Worm (Caenorhabditis elegans) whole organism, young adult: Measurements from ENCODE around the gene idpp-8.

Experiments
- F49E8.2 ChIP-seq: sonication (generic microtip); optimal IDR thresholded peaks from 3 replicates; lab custom pipeline; 2017; ENCODE audit warnings: missing genetic modification characterization, mild to moderate bottlenecking, missing compliant biosample characterization, antibody characterized with exemption, moderate library complexity; ENCODE audit not compliant: insufficient read depth
- lin-35 ChIP-seq, 3 experiments: fragments of 150-350 bp in 2 of 3; sonication (generic microtip) in 1 of 3; optimal IDR thresholded peaks; 2 replicates each; lab custom pipeline; 2014 to 2018; ENCODE audit warnings: missing biosample characterization in 3 of 3, missing genetic modification characterization in 3 of 3, missing genetic modification reagents in 3 of 3
- nhr-90 ChIP-seq: sonication (generic microtip); optimal IDR thresholded peaks from 2 replicates; lab custom pipeline; 2016; ENCODE audit warnings: missing genotype, mild to moderate bottlenecking, missing genetic modification characterization, missing compliant biosample characterization
- pha-4 ChIP-seq: fragments of 150-350 bp; sonication (generic microtip); optimal IDR thresholded peaks from 2 replicates; lab custom pipeline; 2014; ENCODE audit warnings: missing biosample characterization, missing genetic modification reagents, missing genetic modification characterization

DNA sequence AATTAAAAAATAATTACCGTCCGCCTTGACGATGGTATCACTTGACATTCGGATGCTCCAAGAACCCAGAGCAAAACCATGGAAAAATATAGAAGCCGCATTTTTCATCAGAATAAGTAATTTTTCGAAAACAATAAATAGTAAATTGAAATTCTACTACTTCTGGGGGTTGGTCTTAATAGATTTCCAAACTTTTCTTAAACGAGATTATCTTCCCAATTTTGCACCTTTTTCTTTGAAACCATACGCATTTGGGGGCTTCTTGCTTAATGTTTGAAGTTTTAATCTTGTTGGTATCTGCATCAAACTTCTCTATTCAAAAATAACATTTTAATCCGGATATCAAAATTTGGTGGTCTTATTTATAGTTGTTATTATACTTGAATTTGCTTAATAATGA lies 767 bp downstream of the idpp-8 start, which contains the start of gene gcy-5:
- TF ChIP-seq pha-4 (tag; lab: Kevin White, UChicago) (no peak), nhr-90 (tag; lab: Kevin White, UChicago) (no peak), F49E8.2 (tag; lab: Kevin White, UChicago) (no peak), lin-35 (GFP tag; optimal IDR thresholded peaks at IDR 0.05; lab: Kevin White, UChicago) (no peak)
